Worm (Caenorhabditis elegans): ENCODE measurements around the gene pqn-29.

pqn-29 gene

DNA sequence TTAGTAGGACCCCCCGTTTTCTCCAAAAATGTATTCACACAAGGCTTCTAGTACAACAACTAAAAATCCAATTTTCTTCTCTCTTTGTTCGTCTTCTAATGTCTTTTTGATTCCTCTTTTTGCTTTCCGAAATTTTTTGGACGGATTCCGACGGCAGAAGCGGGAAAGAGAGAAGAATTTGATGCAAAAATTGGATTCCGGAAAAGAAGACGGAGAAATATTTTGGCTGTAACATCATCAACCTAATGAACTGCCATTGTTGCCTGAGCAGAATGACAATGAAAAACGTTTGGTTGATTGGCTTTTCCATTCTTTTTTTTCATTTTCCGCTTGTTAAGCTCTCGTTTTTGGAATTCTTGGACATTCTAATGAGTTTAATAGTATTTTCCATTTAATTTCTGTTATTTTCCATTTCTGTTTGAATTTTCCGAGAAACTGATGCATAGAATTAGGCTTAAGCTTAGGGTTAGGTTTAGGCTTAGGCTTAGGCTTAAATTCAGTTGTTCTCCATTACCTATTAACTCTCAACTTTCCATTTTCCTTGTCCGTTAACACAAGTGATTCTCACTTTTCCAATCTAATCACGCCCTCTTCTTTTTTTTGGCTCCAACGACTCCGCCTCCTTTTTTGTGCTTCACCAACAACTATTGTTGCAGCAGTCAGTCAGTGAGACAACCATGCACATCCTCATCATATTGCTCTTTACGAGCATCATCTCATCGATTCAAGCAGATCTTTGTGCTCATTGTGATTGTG is 23.6 kb downstream of the pqn-29 start, which contains the start of gene lron-5:
lron-5 (plus strand) TSS at position 655 of the 756 bp plus-strand sequence.
- no peak for TF ChIP-seq pag-3 (tag; optimal IDR thresholded peaks at IDR 0.05; ENCODE audit: borderline replicate concordance)
- peak; percentile 45 for TF ChIP-seq unc-42 (tag; optimal IDR thresholded peaks at IDR 0.05)

DNA sequence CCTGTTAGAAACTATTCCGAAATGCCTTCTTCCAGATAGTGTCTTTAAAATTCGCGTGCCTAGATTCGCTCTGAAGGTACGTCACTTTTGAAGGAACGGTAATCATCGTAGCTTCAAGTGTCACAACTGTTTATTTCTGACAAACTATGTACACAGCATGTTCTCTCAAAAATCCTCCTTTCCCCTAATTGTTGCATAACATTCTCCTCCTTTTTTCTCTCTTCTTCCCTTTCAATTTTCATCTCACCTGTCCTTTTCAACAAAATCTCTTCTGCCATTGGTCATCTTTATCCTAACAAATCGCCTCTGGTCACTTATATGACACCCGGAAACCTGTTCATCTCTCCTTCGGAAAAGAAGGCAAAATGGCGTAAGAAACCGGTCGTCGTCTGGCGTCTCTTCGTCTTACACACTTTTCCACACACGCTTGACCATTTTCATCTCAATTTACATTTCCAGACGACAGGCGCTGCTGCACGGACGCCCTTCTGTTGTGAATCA is 30.0 kb downstream of the pqn-29 start, which contains the start of gene lips-3:
lips-3 (plus strand) TSS at position 458 of the 501 bp plus-strand sequence.
- TF ChIP-seq fkh-6 (tag; optimal IDR thresholded peaks at IDR 0.05) (no peak), K09A11.1 (tag; optimal IDR thresholded peaks at IDR 0.05; ENCODE audit: insufficient read depth) (no peak), C38D4.7 (GFP tag; optimal IDR thresholded peaks at IDR 0.05) (no peak), nhr-232 (tag; optimal IDR thresholded peaks at IDR 0.05) (no peak), F13H6.1 (tag; optimal IDR thresholded peaks at IDR 0.05) (peak; percentile 1), dve-1 (tag; optimal IDR thresholded peaks at IDR 0.05) (no peak)

DNA sequence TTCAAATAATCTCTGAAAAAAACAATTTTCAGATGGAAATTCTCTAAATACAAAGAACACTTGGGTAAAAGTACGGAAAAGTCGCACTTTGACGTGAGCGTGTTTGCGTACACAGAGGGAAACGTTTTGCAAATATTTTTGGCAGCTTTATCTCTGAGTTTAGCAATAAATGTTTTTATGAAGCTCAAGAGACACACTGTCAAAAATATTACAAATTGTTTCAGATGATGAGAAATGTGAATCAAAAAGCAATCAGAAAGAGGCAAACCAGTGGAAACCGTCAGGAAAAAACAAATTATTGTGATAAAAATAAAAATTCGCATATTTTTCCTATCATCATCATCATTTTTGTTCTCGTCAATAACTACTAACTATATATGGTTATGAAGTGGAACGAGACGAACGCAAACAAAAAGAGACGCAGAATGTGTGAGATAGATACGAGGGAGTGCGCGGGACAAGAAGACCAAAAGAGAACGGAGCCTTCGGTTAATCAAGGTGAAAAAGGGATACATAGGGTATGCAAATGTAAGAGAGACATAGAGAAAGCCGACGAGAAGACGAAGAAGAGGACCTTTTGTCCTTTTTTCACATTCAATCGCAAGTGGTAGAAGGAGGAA is 33.7 kb downstream of the pqn-29 start, which contains the start of gene sel-2:
sel-2 (minus strand) TSS at position 51 of the 620 bp plus-strand sequence.
- TF ChIP-seq tbx-2 (tag; optimal IDR thresholded peaks at IDR 0.05), result peak; percentile 49
- TF ChIP-seq zip-5 (tag; optimal IDR thresholded peaks at IDR 0.05), result no peak
- TF ChIP-seq ets-4 (tag; optimal IDR thresholded peaks at IDR 0.05), result no peak
- peak; percentile 74 for TF ChIP-seq unc-42 (tag; optimal IDR thresholded peaks at IDR 0.05)
- no peak for TF ChIP-seq T23F11.4 (GFP tag; optimal IDR thresholded peaks at IDR 0.05)
- TF ChIP-seq nfya-1 (tag; optimal IDR thresholded peaks at IDR 0.05), result peak; percentile 54
- peak; percentile 67 for TF ChIP-seq ceh-31 (tag; optimal IDR thresholded peaks at IDR 0.05)

DNA sequence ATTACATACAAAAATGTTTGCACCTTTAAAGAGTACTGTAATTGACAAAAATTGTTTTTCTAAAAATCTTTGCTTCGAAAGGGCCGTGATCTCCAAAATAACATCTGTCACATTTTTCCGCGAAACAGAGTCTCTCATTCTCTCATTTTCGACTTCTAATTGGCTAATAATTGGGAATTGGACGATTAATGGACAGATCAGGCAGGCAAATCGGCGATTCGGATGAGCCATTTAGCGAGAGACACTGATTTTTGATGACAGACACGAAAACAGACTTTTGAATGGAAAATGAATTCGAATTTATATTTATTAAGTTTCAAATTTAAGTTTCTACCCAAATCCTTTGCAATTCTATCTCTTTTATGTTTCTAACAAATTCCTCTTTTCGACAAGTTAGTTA is 42.3 kb downstream of the pqn-29 start:
- no peak for TF ChIP-seq ceh-19 (GFP tag; optimal IDR thresholded peaks at IDR 0.05)

DNA sequence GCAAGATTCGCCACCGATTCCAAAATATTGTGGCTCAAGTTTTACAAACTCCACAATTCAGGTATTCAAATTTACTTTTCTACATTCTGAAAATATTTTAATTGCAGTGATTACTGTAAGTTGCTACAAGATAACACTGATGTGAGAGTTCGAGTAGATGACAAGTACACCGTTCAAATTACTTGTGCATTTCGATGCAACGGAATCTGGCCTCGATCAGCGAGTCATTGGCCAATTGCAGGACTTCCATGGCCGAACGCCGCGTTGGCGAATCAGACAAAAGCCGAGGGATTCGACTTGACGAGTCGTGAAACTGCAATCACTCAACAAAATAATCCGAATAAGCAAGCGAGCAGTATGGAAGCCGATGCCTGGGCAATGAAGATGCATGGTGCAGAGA is 44.9 kb downstream of the pqn-29 start:
- TF ChIP-seq C38D4.7 (GFP tag; optimal IDR thresholded peaks at IDR 0.05) (no peak), unc-42 (tag; optimal IDR thresholded peaks at IDR 0.05) (no peak), fkh-10 (GFP tag; optimal IDR thresholded peaks at IDR 0.05) (no peak), ceh-18 (tag; optimal IDR thresholded peaks at IDR 0.05) (no peak), ceh-30 (tag; optimal IDR thresholded peaks at IDR 0.05) (no peak), hlh-15 (tag; optimal IDR thresholded peaks at IDR 0.05) (no peak), fkh-6 (tag; optimal IDR thresholded peaks at IDR 0.05) (no peak), nfya-1 (tag; optimal IDR thresholded peaks at IDR 0.05) (no peak), ceh-2 (tag; optimal IDR thresholded peaks at IDR 0.05) (no peak), C08G9.2 (tag; optimal IDR thresholded peaks at IDR 0.05) (no peak), tbx-2 (tag; optimal IDR thresholded peaks at IDR 0.05) (no peak), sox-4 (tag; optimal IDR thresholded peaks at IDR 0.05) (no peak), F13H6.1 (tag; optimal IDR thresholded peaks at IDR 0.05) (no peak), eyg-1 (tag; optimal IDR thresholded peaks at IDR 0.05) (no peak), ceh-14 (tag; optimal IDR thresholded peaks at IDR 0.05) (no peak), ceh-24 (tag; optimal IDR thresholded peaks at IDR 0.05) (no peak), hlh-13 (GFP tag; optimal IDR thresholded peaks at IDR 0.05) (no peak), mec-3 (tag; optimal IDR thresholded peaks at IDR 0.05; ENCODE audit: borderline replicate concordance) (no peak), elt-2 (tag; optimal IDR thresholded peaks at IDR 0.05) (no peak)

DNA sequence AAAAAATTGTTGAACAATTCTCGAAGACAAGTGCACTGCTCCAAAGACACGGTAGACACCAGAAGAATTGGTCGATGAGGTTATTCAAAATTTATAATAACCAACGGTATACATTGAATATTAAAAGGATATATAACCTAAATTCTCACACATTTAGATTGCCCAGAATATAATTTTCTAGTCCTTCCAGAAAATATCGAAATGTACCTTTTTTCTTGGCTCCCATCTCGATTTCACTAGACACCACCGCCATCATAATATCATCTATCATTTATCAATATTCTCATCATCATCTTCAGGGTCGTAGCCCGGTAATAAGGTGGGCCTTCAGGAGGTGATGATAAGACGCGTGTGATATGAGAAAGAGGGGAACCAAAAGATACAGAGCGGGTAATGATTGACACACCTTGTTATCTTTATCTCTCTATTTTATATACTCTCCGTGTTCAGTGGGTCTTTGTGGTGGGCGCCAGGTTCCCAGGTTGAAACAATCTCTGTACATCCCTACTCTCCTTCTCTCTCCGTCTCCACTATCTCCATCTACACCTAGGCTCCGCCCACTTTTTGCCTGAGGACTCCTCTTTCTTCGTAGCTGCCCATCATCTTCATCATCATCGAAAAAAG is 45.9 kb downstream of the pqn-29 start, which contains the start of gene mab-21:
mab-21 (plus strand) TSS at position 615 of the 624 bp plus-strand sequence.
- TF ChIP-seq elt-2 (tag; optimal IDR thresholded peaks at IDR 0.05) (peak; percentile 70), unc-55 (GFP tag; optimal IDR thresholded peaks at IDR 0.05) (peak; percentile 25), pat-9 (tag; optimal IDR thresholded peaks at IDR 0.05) (no peak)
